Worm (Caenorhabditis elegans): ENCODE measurements around the gene F46B6.9.

F46B6.9 gene

ce11 chrV:9789657-9790261 is 6.9 kb upstream of the F46B6.9 start, which contains the start of gene ztf-7:
Gene ztf-7, minus strand, starts transcription at chrV:9789707.
- TF ChIP-seq let-526 (GFP tag; IDR thresholded peaks at IDR 0.05) (peak; percentile 93), pbrm-1 (GFP tag; IDR thresholded peaks at IDR 0.05) (peak; percentile 97), snpc-3.4 (tag; optimal IDR thresholded peaks at IDR 0.05) (no peak), sea-2 (GFP tag; IDR thresholded peaks at IDR 0.05) (peak; percentile 70; the same call in 1 of the 2 replicates), D2030.7 (GFP tag; IDR thresholded peaks at IDR 0.05) (peak; percentile 26; the same call in 1 of the 2 replicates), ccch-3 (GFP tag; optimal IDR thresholded peaks at IDR 0.05) (no peak), tlf-1 (GFP tag; optimal IDR thresholded peaks at IDR 0.05) (peak; percentile 97), mcd-1 (GFP tag; IDR thresholded peaks at IDR 0.05) (peak; percentile 92), B0035.1 (tag; optimal IDR thresholded peaks at IDR 0.05) (peak; percentile 77), unc-130 (GFP tag; optimal IDR thresholded peaks at IDR 0.05) (no peak), lag-1 (GFP tag; IDR thresholded peaks at IDR 0.05) (0 out of 2 replicates have a peak, but pooled peaks have one; percentile 56), mes-4 (tag; optimal IDR thresholded peaks at IDR 0.05) (no peak), F57C9.4 (tag; optimal IDR thresholded peaks at IDR 0.05) (no peak), ztf-22 (GFP tag; optimal IDR thresholded peaks at IDR 0.05) (peak; percentile 95), sptf-2 (GFP tag; optimal IDR thresholded peaks at IDR 0.05) (no peak), nhr-90 (tag; optimal IDR thresholded peaks at IDR 0.05) (peak; percentile 77), F49E8.2 (tag; optimal IDR thresholded peaks at IDR 0.05; ENCODE audit: insufficient read depth) (peak; percentile 3), nhr-120 (GFP tag; IDR thresholded peaks at IDR 0.05) (no peak), sdz-38 (tag; optimal IDR thresholded peaks at IDR 0.05) (no peak), ets-4 (GFP tag; optimal IDR thresholded peaks at IDR 0.05) (peak; percentile 86), nhr-80 (tag; optimal IDR thresholded peaks at IDR 0.05) (peak; percentile 99), atf-7 (tag; optimal IDR thresholded peaks at IDR 0.05) (peak; percentile 96), lin-26 (GFP tag; IDR thresholded peaks at IDR 0.05) (no peak), F37B4.10 (GFP tag; IDR thresholded peaks at IDR 0.05) (0 out of 2 replicates have a peak, but pooled peaks have one; percentile 78), ztf-18 (tag; optimal IDR thresholded peaks at IDR 0.05) (peak; percentile 98), ztf-3 (GFP tag; optimal IDR thresholded peaks at IDR 0.05) (peak; percentile 75), F52B5.7 (tag; optimal IDR thresholded peaks at IDR 0.05) (peak; percentile 31), ztf-6 (GFP tag; IDR thresholded peaks at IDR 0.05) (0 out of 2 replicates have a peak, but pooled peaks have one; percentile 42), ekl-4 (GFP tag; IDR thresholded peaks at IDR 0.05) (peak; percentile 96), egl-18 (GFP tag; IDR thresholded peaks at IDR 0.05) (0 out of 2 replicates have a peak, but pooled peaks have one; percentile 64), F39B2.1 (GFP tag; IDR thresholded peaks at IDR 0.05) (no peak), T26A5.8 (tag; optimal IDR thresholded peaks at IDR 0.05) (no peak), madf-10 (tag; optimal IDR thresholded peaks at IDR 0.05) (peak; percentile 89), lsy-27 (tag; optimal IDR thresholded peaks at IDR 0.05; ENCODE audit: borderline replicate concordance, insufficient read depth) (no peak), ztf-26 (tag; optimal IDR thresholded peaks at IDR 0.05) (peak; percentile 97), nhr-179 (tag; optimal IDR thresholded peaks at IDR 0.05) (no peak), K12H6.12 (tag; optimal IDR thresholded peaks at IDR 0.05) (peak; percentile 97), madf-6 (GFP tag; IDR thresholded peaks at IDR 0.05) (peak; percentile 69), nhr-27 (tag; optimal IDR thresholded peaks at IDR 0.05) (peak; percentile 8), hlh-12 (tag; optimal IDR thresholded peaks at IDR 0.05) (no peak), aptf-3 (GFP tag; IDR thresholded peaks at IDR 0.05) (no peak), ceh-27 (GFP tag; optimal IDR thresholded peaks at IDR 0.05) (peak; percentile 97), madf-8 (GFP tag; conservative IDR thresholded peaks at IDR 0.05) (no peak), ceh-58 (GFP tag; IDR thresholded peaks at IDR 0.05) (no peak), snpc-1.1 (tag; optimal IDR thresholded peaks at IDR 0.05; ENCODE audit: insufficient read depth) (no peak), aptf-2 (GFP tag; conservative IDR thresholded peaks at IDR 0.05) (0 out of 2 replicates have a peak, but pooled peaks have one; percentile 20), ZK185.1 (tag; optimal IDR thresholded peaks at IDR 0.05; ENCODE audit: poor library complexity, severe bottlenecking) (peak; percentile 78), hlh-26 (GFP tag; conservative IDR thresholded peaks at IDR 0.05) (no peak)

Data from whole organism, young adult.